Worm (Caenorhabditis elegans) whole organism, L4/young adult: ENCODE results near the gene efn-3.

Experiments
- W03F9.2 ChIP-seq: fragments of 150-350 bp; optimal IDR thresholded peaks from 2 replicates; lab custom pipeline; 2014; ENCODE audit warnings: missing biosample characterization, missing genetic modification characterization
- dao-5 ChIP-seq: sonication (generic microtip); optimal IDR thresholded peaks from 2 replicates; lab custom pipeline; 2016; ENCODE audit warnings: missing genotype, missing genetic modification characterization, moderate library complexity, missing compliant biosample characterization
- him-1 ChIP-seq: sonication (generic microtip); optimal IDR thresholded peaks from 2 replicates; lab custom pipeline; 2016; ENCODE audit warnings: missing genotype, missing genetic modification reagents, missing genetic modification characterization, missing compliant biosample characterization

DNA sequence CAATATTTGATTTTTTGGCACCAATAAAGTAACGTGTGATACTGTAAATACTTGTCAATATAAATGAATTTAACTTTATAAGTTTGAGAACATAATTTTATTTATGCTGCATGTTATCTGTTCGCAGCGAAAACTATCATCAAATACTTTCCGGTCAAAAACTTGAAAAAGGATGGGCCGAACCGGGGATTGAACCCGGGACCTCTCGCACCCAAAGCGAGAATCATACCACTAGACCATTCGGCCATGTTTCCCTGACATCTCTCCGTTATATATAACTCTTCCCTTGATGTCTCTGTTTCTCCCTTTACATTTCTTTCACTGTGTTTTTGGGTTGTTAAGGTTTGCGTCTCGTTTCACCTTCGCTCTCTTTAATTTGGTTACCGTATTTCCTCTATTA is 34.5 kb upstream of the efn-3 start:
- TF ChIP-seq dao-5 (tag; lab: Kevin White, UChicago) (peak; percentile 78), W03F9.2 (peak; percentile 49), him-1 (peak; percentile 61)
